Worm (Caenorhabditis elegans): ENCODE data around the gene T13F3.4.

DNA sequence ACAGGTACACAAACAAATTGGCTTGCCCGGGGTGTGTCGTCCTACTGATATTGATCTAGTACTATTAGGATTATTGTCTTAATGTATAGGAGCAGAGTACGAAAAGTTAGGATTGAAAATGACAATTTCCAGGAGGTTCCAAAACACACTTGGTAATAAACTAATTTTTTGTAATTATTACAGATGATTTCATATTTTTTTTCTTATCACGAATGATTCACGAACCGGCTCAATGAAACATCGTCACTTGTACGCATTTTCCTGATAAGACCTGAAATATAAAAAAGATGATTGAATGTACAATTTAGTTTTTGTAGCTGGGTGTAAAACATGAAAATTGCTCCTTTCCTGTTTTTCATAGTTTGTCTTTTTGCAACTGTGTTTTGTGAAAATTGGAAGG is 36.0 kb upstream of the T13F3.4 start, which contains the start of the genes C31A11.13 and oac-6:
- TF ChIP-seq him-1 (tag; optimal IDR thresholded peaks at IDR 0.05) = no peak
- no peak for TF ChIP-seq W03F9.2 (tag; optimal IDR thresholded peaks at IDR 0.05)
- no peak for TF ChIP-seq dao-5 (tag; optimal IDR thresholded peaks at IDR 0.05)
